Fruit fly (Drosophila melanogaster) whole organism, adult: Measurements from ENCODE around the gene ClC-a.
A peak's percentile ranks its signal among the peaks of the same experiment; 100 is the strongest.

Experiments used
- CG12768 ChIP-seq: fragments of 200-800 bp; sonication (Bioruptor generic); optimal IDR thresholded peaks from 2 replicates; lab custom pipeline; 2017; ENCODE audit warnings: missing biosample characterization, missing genetic modification characterization, mild to moderate bottlenecking, moderate library complexity, missing genetic modification reagents
- CG14711 ChIP-seq: fragments of 200-800 bp; sonication (Bioruptor generic); optimal IDR thresholded peaks from 2 replicates; lab custom pipeline; 2018; ENCODE audit warnings: missing biosample characterization, mild to moderate bottlenecking, missing genetic modification characterization, moderate library complexity
- CG1620 ChIP-seq: fragments of 200-800 bp; sonication (Bioruptor generic); optimal IDR thresholded peaks from 2 replicates; lab custom pipeline; 2016; ENCODE audit warnings: missing biosample characterization, missing genetic modification characterization
- CG33017 ChIP-seq: fragments of 200-800 bp; sonication (Bioruptor generic); optimal IDR thresholded peaks from 2 replicates; lab custom pipeline; 2018; ENCODE audit warnings: missing biosample characterization, mild to moderate bottlenecking, missing genetic modification characterization, moderate library complexity
- CG5204 ChIP-seq: fragments of 200-800 bp; sonication (Bioruptor generic); optimal IDR thresholded peaks from 2 replicates; lab custom pipeline; 2016; ENCODE audit warnings: missing biosample characterization, missing genetic modification characterization
- Mnt ChIP-seq: fragments of 200-800 bp; sonication (Bioruptor generic); optimal IDR thresholded peaks from 2 replicates; lab custom pipeline; 2016; ENCODE audit warnings: missing biosample characterization, mild to moderate bottlenecking, missing genetic modification characterization
- bab1 ChIP-seq: fragments of 200-800 bp; sonication (Bioruptor generic); optimal IDR thresholded peaks from 3 replicates; lab custom pipeline; 2019; ENCODE audit warnings: missing biosample characterization, mild to moderate bottlenecking, missing genetic modification characterization, moderate library complexity
- cic ChIP-seq: fragments of 200-800 bp; sonication (Bioruptor generic); optimal IDR thresholded peaks from 2 replicates; lab custom pipeline; 2017; ENCODE audit warnings: missing biosample characterization, mild to moderate bottlenecking, missing genetic modification characterization, moderate library complexity
- cnc ChIP-seq, 2 experiments: fragments of >200 bp; optimal IDR thresholded peaks; 2 replicates each; lab custom pipeline; 2017
- kay ChIP-seq: fragments of 200-800 bp; sonication (Bioruptor generic); peaks from one replicate; lab custom pipeline; 2016; ENCODE audit warnings: missing biosample characterization, missing genetic modification characterization, borderline replicate concordance
- ovo ChIP-seq: fragments of 200-800 bp; sonication (Bioruptor generic); optimal IDR thresholded peaks from 2 replicates; lab custom pipeline; 2016; ENCODE audit warnings: missing biosample characterization, missing genetic modification characterization
- pad ChIP-seq: fragments of 200-800 bp; sonication (Bioruptor generic); optimal IDR thresholded peaks from 3 replicates; lab custom pipeline; 2017; ENCODE audit warnings: missing biosample characterization, missing genetic modification characterization, mild to moderate bottlenecking, moderate library complexity, missing genetic modification reagents
- tj ChIP-seq: fragments of 200-800 bp; sonication (Bioruptor generic); optimal IDR thresholded peaks from 3 replicates; lab custom pipeline; 2017; ENCODE audit warnings: missing biosample characterization, mild to moderate bottlenecking, missing genetic modification characterization, moderate library complexity
- toe ChIP-seq: fragments of 200-800 bp; sonication (Bioruptor generic); optimal IDR thresholded peaks from 2 replicates; lab custom pipeline; 2016; ENCODE audit warnings: missing biosample characterization, missing genetic modification characterization

dm6 chr3R:11777058-11777457 is 35.9 kb downstream of the ClC-a start:
- TF ChIP-seq CG12768 (GFP tag; lab: Kevin White, UChicago): no peak
- TF ChIP-seq tj (GFP tag; lab: Kevin White, UChicago): peak; percentile 0
- TF ChIP-seq CG1620 (GFP tag; lab: Kevin White, UChicago): no peak
- no peak for TF ChIP-seq CG14711
- no peak for TF ChIP-seq toe (GFP tag; lab: Kevin White, UChicago)
- no peak for TF ChIP-seq ovo (GFP tag; lab: Kevin White, UChicago)
- no peak for TF ChIP-seq kay (GFP tag; lab: Kevin White, UChicago)
- TF ChIP-seq CG33017 (tag; lab: Kevin White, UChicago): no peak
- no peak for TF ChIP-seq cic (GFP tag; lab: Kevin White, UChicago)
- no peak for TF ChIP-seq CG5204 (GFP tag; lab: Kevin White, UChicago)
- no peak for TF ChIP-seq bab1
- TF ChIP-seq cnc (optimal IDR thresholded peaks at IDR 0.05; lab: Kevin White, UChicago): no peak
- TF ChIP-seq Mnt (GFP tag; lab: Kevin White, UChicago): peak; percentile 66
- TF ChIP-seq pad: no peak
